Worm (Caenorhabditis elegans): ENCODE results near the gene srh-288.

srh-288 gene

ce11 chrV:17783542-17783941, 12.0 kb downstream of the srh-288 start, which contains the start of gene srab-12:
srab-12 (minus strand) TSS chrV:17783642.
- TF ChIP-seq nhr-76 (tag; optimal IDR thresholded peaks at IDR 0.05) (no peak), sem-2 (GFP tag; optimal IDR thresholded peaks at IDR 0.05) (no peak), ceh-43 (GFP tag; optimal IDR thresholded peaks at IDR 0.05) (no peak), elt-1 (tag; optimal IDR thresholded peaks at IDR 0.05; ENCODE audit: borderline replicate concordance, insufficient read depth) (no peak), tbx-8 (GFP tag; optimal IDR thresholded peaks at IDR 0.05) (no peak), hlh-1 (tag; optimal IDR thresholded peaks at IDR 0.05) (no peak), bed-3 (GFP tag; optimal IDR thresholded peaks at IDR 0.05) (no peak), drap-1 (GFP tag; optimal IDR thresholded peaks at IDR 0.05) (no peak)

ce11 chrV:17780285-17780684, 15.3 kb downstream of the srh-288 start:
- TF ChIP-seq ham-2 (GFP tag; optimal IDR thresholded peaks at IDR 0.05) = no peak
- TF ChIP-seq lin-13 (tag; optimal IDR thresholded peaks at IDR 0.05) = no peak
- TF ChIP-seq unc-120 (tag; optimal IDR thresholded peaks at IDR 0.05; ENCODE audit: poor library complexity, severe bottlenecking) = no peak
- TF ChIP-seq elt-1 (tag; optimal IDR thresholded peaks at IDR 0.05; ENCODE audit: borderline replicate concordance, insufficient read depth) = no peak

- TF ChIP-seq nhr-12 (tag; optimal IDR thresholded peaks at IDR 0.05) (no peak), mep-1 (tag; optimal IDR thresholded peaks at IDR 0.05) (no peak), snpc-4 (tag; optimal IDR thresholded peaks at IDR 0.05) (no peak), sptf-1 (tag; optimal IDR thresholded peaks at IDR 0.05) (no peak), tbx-8 (GFP tag; optimal IDR thresholded peaks at IDR 0.05) (no peak), cnd-1 (tag; optimal IDR thresholded peaks at IDR 0.05) (no peak), lin-13 (tag; optimal IDR thresholded peaks at IDR 0.05) (no peak)
These were observed 17.9 kb downstream of the srh-288 start, which contains the start of gene C47A10.12 for ce11 chrV:17777624-17778023. C47A10.12 (plus strand) TSS chrV:17777924.

- no peak for TF ChIP-seq lin-32 (GFP tag; optimal IDR thresholded peaks at IDR 0.05)
- TF ChIP-seq lin-13 (tag; optimal IDR thresholded peaks at IDR 0.05) = no peak
- no peak for TF ChIP-seq mls-2 (tag; optimal IDR thresholded peaks at IDR 0.05)
- no peak for TF ChIP-seq elt-3 (tag; optimal IDR thresholded peaks at IDR 0.05)
- TF ChIP-seq zip-8 (tag; optimal IDR thresholded peaks at IDR 0.05) = no peak
- TF ChIP-seq sem-2 (GFP tag; optimal IDR thresholded peaks at IDR 0.05) = no peak
- no peak for TF ChIP-seq unc-39 (tag; optimal IDR thresholded peaks at IDR 0.05)
- no peak for TF ChIP-seq blmp-1 (tag; optimal IDR thresholded peaks at IDR 0.05)
- no peak for TF ChIP-seq ceh-39 (tag; optimal IDR thresholded peaks at IDR 0.05)
- TF ChIP-seq ztf-11 (tag; optimal IDR thresholded peaks at IDR 0.05) = no peak
- TF ChIP-seq snpc-4 (tag; optimal IDR thresholded peaks at IDR 0.05) = no peak
- no peak for TF ChIP-seq nhr-28 (tag; optimal IDR thresholded peaks at IDR 0.05)
- no peak for TF ChIP-seq nhr-12 (tag; optimal IDR thresholded peaks at IDR 0.05)
- no peak for TF ChIP-seq ham-2 (GFP tag; optimal IDR thresholded peaks at IDR 0.05)
- no peak for TF ChIP-seq elt-1 (tag; optimal IDR thresholded peaks at IDR 0.05; ENCODE audit: borderline replicate concordance, insufficient read depth)
- TF ChIP-seq hlh-1 (tag; optimal IDR thresholded peaks at IDR 0.05) = no peak
- TF ChIP-seq mep-1 (tag; optimal IDR thresholded peaks at IDR 0.05) = no peak
- TF ChIP-seq flh-1 (GFP tag; optimal IDR thresholded peaks at IDR 0.05) = no peak
- no peak for TF ChIP-seq unc-62 (GFP tag; optimal IDR thresholded peaks at IDR 0.05)
- TF ChIP-seq lsy-2 (tag; optimal IDR thresholded peaks at IDR 0.05) = no peak
These were observed 18.4 kb downstream of the srh-288 start, which contains the start of gene ddo-1 for ce11 chrV:17777127-17777526. ddo-1 (minus strand) TSS chrV:17777227.

ce11 chrV:17773108-17773507, 22.4 kb downstream of the srh-288 start, which contains the start of gene sre-21:
sre-21 (minus strand) TSS chrV:17773208.
- TF ChIP-seq blmp-1 (tag; optimal IDR thresholded peaks at IDR 0.05) (no peak), nhr-28 (tag; optimal IDR thresholded peaks at IDR 0.05) (no peak), mab-5 (tag; optimal IDR thresholded peaks at IDR 0.05) (no peak), nhr-237 (tag; optimal IDR thresholded peaks at IDR 0.05) (no peak), snpc-4 (tag; optimal IDR thresholded peaks at IDR 0.05) (no peak), cnd-1 (tag; optimal IDR thresholded peaks at IDR 0.05) (no peak), elt-3 (tag; optimal IDR thresholded peaks at IDR 0.05) (no peak), pha-4 (tag; optimal IDR thresholded peaks at IDR 0.05) (no peak), flh-1 (GFP tag; optimal IDR thresholded peaks at IDR 0.05) (no peak), ceh-83 (GFP tag; optimal IDR thresholded peaks at IDR 0.05) (no peak), unc-39 (tag; optimal IDR thresholded peaks at IDR 0.05) (no peak), ztf-11 (tag; optimal IDR thresholded peaks at IDR 0.05) (no peak), sem-2 (GFP tag; optimal IDR thresholded peaks at IDR 0.05) (no peak), unc-62 (GFP tag; optimal IDR thresholded peaks at IDR 0.05) (no peak), unc-120 (tag; optimal IDR thresholded peaks at IDR 0.05; ENCODE audit: poor library complexity, severe bottlenecking) (no peak)

Data from whole organism, mixed stage, embryonic.